Fruit fly (Drosophila melanogaster) whole organism, embryonic: ENCODE data around the gene CG46304.

Source experiments
- ATbp ChIP-seq: fragments of 200-800 bp; sonication (Bioruptor generic); optimal IDR thresholded peaks from 2 replicates; lab custom pipeline; 2017; ENCODE audit warnings: missing biosample characterization, mild to moderate bottlenecking, missing genetic modification characterization, missing genetic modification reagents
- CG1233 ChIP-seq: fragments of 200-800 bp; sonication (Bioruptor generic); optimal IDR thresholded peaks from 4 replicates; lab custom pipeline; 2018; ENCODE audit warnings: missing biosample characterization, mild to moderate bottlenecking, missing genetic modification characterization
- CG12391 ChIP-seq: fragments of 200-800 bp; sonication (Bioruptor generic); optimal IDR thresholded peaks from 3 replicates; lab custom pipeline; 2018; ENCODE audit warnings: missing biosample characterization, mild to moderate bottlenecking, missing genetic modification characterization, moderate library complexity
- CG14860 ChIP-seq: fragments of 200-800 bp; sonication (Bioruptor generic); IDR thresholded peaks from 3 replicates; pipeline ENCODE4 v1.3.6; 2022; ENCODE audit warnings: missing biosample characterization, missing genetic modification characterization; ENCODE audit not compliant: partially characterized antibody
- CG15011 ChIP-seq: fragments of 200-800 bp; sonication (Bioruptor generic); optimal IDR thresholded peaks from 3 replicates; lab custom pipeline; 2018; ENCODE audit warnings: missing biosample characterization, mild to moderate bottlenecking, missing genetic modification characterization
- CG1529 ChIP-seq: fragments of 200-800 bp; sonication (Bioruptor generic); optimal IDR thresholded peaks from 3 replicates; lab custom pipeline; 2018; ENCODE audit warnings: missing biosample characterization, missing genetic modification characterization
- CG1602 ChIP-seq: fragments of 200-800 bp; sonication (Bioruptor generic); optimal IDR thresholded peaks from 3 replicates; lab custom pipeline; 2016; ENCODE audit warnings: missing biosample characterization, missing genetic modification characterization
- CG17359 ChIP-seq: fragments of 200-800 bp; sonication (Bioruptor generic); optimal IDR thresholded peaks from 3 replicates; lab custom pipeline; 2018; ENCODE audit warnings: missing biosample characterization, mild to moderate bottlenecking, missing genetic modification characterization, moderate library complexity
- CG1832 ChIP-seq: fragments of 200-800 bp; sonication (Bioruptor generic); optimal IDR thresholded peaks from 2 replicates; lab custom pipeline; 2017; ENCODE audit warnings: missing biosample characterization, mild to moderate bottlenecking, missing genetic modification characterization, inconsistent platforms
- CG18599 ChIP-seq: fragments of 200-800 bp; sonication (Bioruptor generic); optimal IDR thresholded peaks from 3 replicates; lab custom pipeline; 2017; ENCODE audit warnings: missing biosample characterization, missing genetic modification characterization, mild to moderate bottlenecking, moderate library complexity, missing genetic modification reagents
- CG18764 ChIP-seq: fragments of 200-800 bp; sonication (Bioruptor generic); optimal IDR thresholded peaks from 3 replicates; lab custom pipeline; 2016; ENCODE audit warnings: missing biosample characterization, missing genetic modification characterization
- CG2116 ChIP-seq: fragments of 200-800 bp; sonication (Bioruptor generic); optimal IDR thresholded peaks from 3 replicates; lab custom pipeline; 2018; ENCODE audit warnings: missing biosample characterization, mild to moderate bottlenecking, missing genetic modification characterization
- CG3065 ChIP-seq: fragments of 200-800 bp; sonication (Bioruptor generic); optimal IDR thresholded peaks from 2 replicates; lab custom pipeline; 2016; ENCODE audit warnings: missing biosample characterization, missing genetic modification characterization
- CG31224 ChIP-seq: fragments of 200-800 bp; sonication (Bioruptor generic); IDR thresholded peaks from 2 replicates; pipeline ENCODE4 v1.3.6; 2022; ENCODE audit warnings: missing biosample characterization, missing genetic modification characterization
- CG3407 ChIP-seq: fragments of 200-800 bp; sonication (Bioruptor generic); optimal IDR thresholded peaks from 2 replicates; lab custom pipeline; 2018; ENCODE audit warnings: missing biosample characterization, mild to moderate bottlenecking, missing genetic modification characterization
- CG7839 ChIP-seq: fragments of 200-800 bp; sonication (Bioruptor generic); optimal IDR thresholded peaks from 3 replicates; lab custom pipeline; 2018; ENCODE audit warnings: missing biosample characterization, mild to moderate bottlenecking, missing genetic modification characterization, moderate library complexity
- CG7987 ChIP-seq: fragments of 200-800 bp; sonication (Bioruptor generic); optimal IDR thresholded peaks from 2 replicates; lab custom pipeline; 2018; ENCODE audit warnings: missing biosample characterization, mild to moderate bottlenecking, missing genetic modification characterization, moderate library complexity
- CG8089 ChIP-seq: fragments of 200-800 bp; sonication (Bioruptor generic); optimal IDR thresholded peaks from 3 replicates; lab custom pipeline; 2016; ENCODE audit warnings: missing biosample characterization, missing genetic modification characterization
- CG8290 ChIP-seq, 3 experiments: fragments of 200-800 bp; sonication (Bioruptor generic); optimal IDR thresholded peaks; 2 replicates each; lab custom pipeline; 2016 to 2019; ENCODE audit warnings: missing biosample characterization in 3 of 3, missing genetic modification characterization in 3 of 3, mild to moderate bottlenecking in 2 of 3, moderate library complexity in 1 of 3
- D19A ChIP-seq: fragments of 200-800 bp; optimal IDR thresholded peaks from 3 replicates; lab custom pipeline; 2019; ENCODE audit warnings: missing biosample characterization, mild to moderate bottlenecking, missing genetic modification characterization, moderate library complexity
- Dp ChIP-seq: fragments of 200-800 bp; sonication (Bioruptor generic); optimal IDR thresholded peaks from 2 replicates; lab custom pipeline; 2018; ENCODE audit warnings: missing biosample characterization, mild to moderate bottlenecking, missing genetic modification characterization, moderate library complexity
- HLHmδ ChIP-seq: fragments of 200-800 bp; sonication (Bioruptor generic); optimal IDR thresholded peaks from 2 replicates; lab custom pipeline; 2018; ENCODE audit warnings: missing biosample characterization, mild to moderate bottlenecking, missing genetic modification characterization, moderate library complexity
- MBD-R2 ChIP-seq: fragments of 200-800 bp; sonication (Bioruptor generic); IDR thresholded peaks from 2 replicates; pipeline ENCODE4 v1.3.6; 2022; ENCODE audit warnings: missing biosample characterization, missing genetic modification characterization
- Max ChIP-seq: fragments of 200-800 bp; sonication (Bioruptor generic); optimal IDR thresholded peaks from 2 replicates; lab custom pipeline; 2016; ENCODE audit warnings: missing biosample characterization, mild to moderate bottlenecking, missing genetic modification characterization
- Oli ChIP-seq: fragments of 200-800 bp; sonication (Bioruptor generic); optimal IDR thresholded peaks from 2 replicates; lab custom pipeline; 2018; ENCODE audit warnings: missing biosample characterization, mild to moderate bottlenecking, missing genetic modification characterization, moderate library complexity
- Spps ChIP-seq: fragments of 200-800 bp; sonication (Bioruptor generic); optimal IDR thresholded peaks from 2 replicates; lab custom pipeline; 2018; ENCODE audit warnings: missing biosample characterization, mild to moderate bottlenecking, missing genetic modification characterization
- Sry-δ ChIP-seq: fragments of 200-800 bp; sonication (Bioruptor generic); optimal IDR thresholded peaks from 2 replicates; lab custom pipeline; 2016; ENCODE audit warnings: missing biosample characterization, missing genetic modification characterization
- Stat92E ChIP-seq, 3 experiments: fragments of >200 bp in 2 of 3; fragments of 200-800 bp in 1 of 3; sonication (Bioruptor generic) in 1 of 3; optimal IDR thresholded peaks; 2 replicates each; lab custom pipeline; 2017 to 2019; ENCODE audit warnings: missing biosample characterization in 3 of 3, missing genetic modification characterization in 3 of 3, mild to moderate bottlenecking in 1 of 3, moderate library complexity in 1 of 3
- TFAM ChIP-seq: fragments of 200-800 bp; sonication (Bioruptor generic); optimal IDR thresholded peaks from 2 replicates; lab custom pipeline; 2017; ENCODE audit warnings: missing biosample characterization, missing genetic modification characterization, inconsistent platforms
- Xbp1 ChIP-seq: fragments of 200-800 bp; sonication (Bioruptor generic); optimal IDR thresholded peaks from 3 replicates; lab custom pipeline; 2016; ENCODE audit warnings: missing biosample characterization, mild to moderate bottlenecking, missing genetic modification characterization
- bab2 ChIP-seq: fragments of 200-800 bp; sonication (Bioruptor generic); optimal IDR thresholded peaks from 2 replicates; lab custom pipeline; 2016; ENCODE audit warnings: missing biosample characterization, missing genetic modification characterization
- cwo ChIP-seq: fragments of 200-800 bp; sonication (Bioruptor generic); optimal IDR thresholded peaks from 3 replicates; lab custom pipeline; 2017; ENCODE audit warnings: missing biosample characterization, missing genetic modification characterization, mild to moderate bottlenecking, moderate library complexity, missing genetic modification reagents
- exex ChIP-seq: fragments of 200-800 bp; sonication (Bioruptor generic); optimal IDR thresholded peaks from 4 replicates; lab custom pipeline; 2018; ENCODE audit warnings: missing biosample characterization, mild to moderate bottlenecking, missing genetic modification characterization, moderate library complexity
- fu2 ChIP-seq: fragments of 200-800 bp; sonication (Bioruptor generic); optimal IDR thresholded peaks from 2 replicates; lab custom pipeline; 2016; ENCODE audit warnings: missing biosample characterization, missing genetic modification characterization
- gfzf ChIP-seq: fragments of 200-800 bp; sonication (Bioruptor generic); optimal IDR thresholded peaks from 2 replicates; lab custom pipeline; 2016; ENCODE audit warnings: missing biosample characterization, mild to moderate bottlenecking, missing genetic modification characterization, moderate library complexity
- insv ChIP-seq, 2 experiments: fragments of 200-800 bp; sonication (Bioruptor generic); optimal IDR thresholded peaks; 3 replicates each; lab custom pipeline; 2016 to 2018; ENCODE audit warnings: missing biosample characterization in 2 of 2, missing genetic modification characterization in 2 of 2
- jing ChIP-seq: fragments of 200-800 bp; sonication (Bioruptor generic); optimal IDR thresholded peaks from 2 replicates; lab custom pipeline; 2018; ENCODE audit warnings: missing biosample characterization, mild to moderate bottlenecking, missing genetic modification characterization
- kay ChIP-seq: fragments of 200-800 bp; sonication (Bioruptor generic); optimal IDR thresholded peaks from 2 replicates; lab custom pipeline; 2016; ENCODE audit warnings: missing biosample characterization, missing genetic modification characterization
- lov ChIP-seq, 2 experiments: fragments of 200-800 bp in 1 of 2; fragments of >200 bp in 1 of 2; sonication (Bioruptor generic) in 1 of 2; IDR thresholded peaks in 1 of 2; optimal IDR thresholded peaks in 1 of 2; 2 replicates in 1 of 2; 3 replicates in 1 of 2; pipeline versions ENCODE4 v1.3.6 to Lab custom; 2017 to 2022; ENCODE audit warnings: missing biosample characterization in 1 of 2, missing genetic modification characterization in 1 of 2
- maf-S ChIP-seq: fragments of 200-800 bp; sonication (Bioruptor generic); optimal IDR thresholded peaks from 2 replicates; lab custom pipeline; 2016; ENCODE audit warnings: missing biosample characterization, missing genetic modification characterization
- pan ChIP-seq, 4 experiments: fragments of >200 bp in 3 of 4; fragments of 200-800 bp in 1 of 4; sonication (Bioruptor generic) in 1 of 4; optimal IDR thresholded peaks in 3 of 4; IDR thresholded peaks in 1 of 4; 2 replicates each; pipeline versions ENCODE4 v1.3.6 to Lab custom; 2017 to 2022; ENCODE audit warnings: missing biosample characterization in 2 of 4, missing genetic modification characterization in 2 of 4, mixed read lengths in 1 of 4
- phol ChIP-seq: fragments of 200-800 bp; sonication (Bioruptor generic); optimal IDR thresholded peaks from 3 replicates; lab custom pipeline; 2018; ENCODE audit warnings: missing biosample characterization, mild to moderate bottlenecking, missing genetic modification characterization, moderate library complexity
- salm ChIP-seq: fragments of 200-800 bp; sonication (Bioruptor generic); optimal IDR thresholded peaks from 2 replicates; lab custom pipeline; 2018; ENCODE audit warnings: missing biosample characterization, mild to moderate bottlenecking, missing genetic modification characterization
- sim ChIP-seq: fragments of 200-800 bp; sonication (Bioruptor generic); IDR thresholded peaks from 2 replicates; pipeline ENCODE4 v1.3.6; 2022; ENCODE audit warnings: missing biosample characterization, missing genetic modification characterization
- slbo ChIP-seq: fragments of 200-800 bp; sonication (Bioruptor generic); IDR thresholded peaks from 2 replicates; pipeline ENCODE4 v1.3.6; 2022; ENCODE audit warnings: missing biosample characterization, missing genetic modification characterization
- sob ChIP-seq: fragments of 200-800 bp; sonication (Bioruptor generic); IDR thresholded peaks from 2 replicates; pipeline ENCODE4 v1.3.6; 2022; ENCODE audit warnings: missing biosample characterization, missing genetic modification characterization
- sqz ChIP-seq: fragments of 200-800 bp; sonication (Bioruptor generic); optimal IDR thresholded peaks from 3 replicates; lab custom pipeline; 2018; ENCODE audit warnings: missing biosample characterization, mild to moderate bottlenecking, missing genetic modification characterization

The CG46304 gene

DNA sequence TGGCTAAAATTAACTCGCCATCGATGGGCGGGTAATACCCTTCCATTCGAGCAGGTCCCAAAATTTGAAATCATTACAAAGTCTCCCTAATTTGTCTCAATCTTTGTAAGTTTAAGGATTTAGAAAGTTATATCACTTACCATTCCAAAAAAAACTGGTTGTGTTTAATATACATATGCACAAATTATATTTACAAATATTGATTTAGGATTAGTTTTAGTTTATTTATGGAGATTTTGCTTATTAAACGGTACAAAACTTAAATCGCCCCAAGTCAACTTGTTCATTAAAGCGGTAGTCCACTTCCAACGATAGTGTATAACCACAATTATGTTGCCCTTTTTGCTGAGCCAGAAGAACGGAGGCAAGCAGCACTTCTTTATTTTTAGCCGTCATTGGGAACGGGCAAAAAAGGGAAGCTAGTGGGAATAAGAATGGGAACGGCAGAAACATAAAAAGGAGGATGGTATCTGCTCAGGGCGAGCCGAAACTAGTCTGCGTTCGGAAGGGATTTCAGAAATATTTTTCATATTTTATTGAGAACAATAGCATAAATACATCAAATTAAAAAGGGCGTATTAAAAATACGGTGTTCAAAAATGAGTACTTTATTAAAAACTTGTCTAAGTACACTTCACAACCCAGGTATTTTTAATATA lies 2.1 kb downstream of the CG46304 start (continued):
- no peak for TF ChIP-seq exex (tag; lab: Kevin White, UChicago)
- TF ChIP-seq fu2 (GFP tag; lab: Kevin White, UChicago), result no peak
- peak; percentile 18 for TF ChIP-seq CG18764 (GFP tag; lab: Kevin White, UChicago)
- no peak for TF ChIP-seq sob (GFP tag; lab: Robert Waterston, UW)
- peak; percentile 99 for TF ChIP-seq D19A (tag; lab: Kevin White, UChicago)
- peak; percentile 71 for TF ChIP-seq Spps (tag; lab: Kevin White, UChicago)
- peak; percentile 61 for TF ChIP-seq CG1233 (GFP tag; lab: Kevin White, UChicago)
- peak; percentile 56 for TF ChIP-seq Xbp1 (GFP tag; lab: Kevin White, UChicago)
- TF ChIP-seq CG15011, result no peak
- TF ChIP-seq CG2116 (GFP tag; lab: Kevin White, UChicago), result no peak
- TF ChIP-seq maf-S, result peak; percentile 16
- TF ChIP-seq kay (GFP tag; lab: Kevin White, UChicago), result no peak
- TF ChIP-seq TFAM, result no peak
- peak; percentile 86 for TF ChIP-seq Oli (tag; lab: Kevin White, UChicago)
- no peak for TF ChIP-seq CG8089 (GFP tag; lab: Kevin White, UChicago)
- peak; percentile 75 for TF ChIP-seq CG7839 (tag; lab: Kevin White, UChicago)
- peak; percentile 57 for TF ChIP-seq CG1602 (GFP tag; lab: Kevin White, UChicago)
- TF ChIP-seq CG31224 (GFP tag; lab: Robert Waterston, UW), result peak; percentile 96
- TF ChIP-seq phol (tag; lab: Kevin White, UChicago), result peak; percentile 81
- TF ChIP-seq sim (GFP tag; lab: Robert Waterston, UW), result no peak
- peak; percentile 82 for TF ChIP-seq CG3407
- peak in 1 of 3 experiments; percentile 46 for TF ChIP-seq Stat92E (GFP tag; optimal IDR thresholded peaks at IDR 0.05; lab: Kevin White, UChicago)
- peak; percentile 90 for TF ChIP-seq CG12391 (tag; lab: Kevin White, UChicago)
- no peak for TF ChIP-seq Dp (GFP tag; lab: Kevin White, UChicago)
- no peak for TF ChIP-seq CG3065 (GFP tag; lab: Kevin White, UChicago)
- TF ChIP-seq CG1529 (GFP tag; lab: Kevin White, UChicago), result peak; percentile 87
- TF ChIP-seq MBD-R2, result no peak
- TF ChIP-seq insv (GFP tag; optimal IDR thresholded peaks at IDR 0.05; lab: Kevin White, UChicago), result no peak
- no peak for TF ChIP-seq CG14860 (GFP tag; lab: Robert Waterston, UW)
- TF ChIP-seq CG8290 (GFP tag; optimal IDR thresholded peaks at IDR 0.05; lab: Kevin White, UChicago), result no peak
- TF ChIP-seq CG8290 (tag; optimal IDR thresholded peaks at IDR 0.05; lab: Kevin White, UChicago), result no peak
- TF ChIP-seq Sry-δ, result no peak
- TF ChIP-seq ATbp (GFP tag; lab: Kevin White, UChicago), result peak; percentile 86
- TF ChIP-seq CG1832, result no peak
- peak; percentile 25 for TF ChIP-seq jing (GFP tag; lab: Kevin White, UChicago)
- 0 out of 2 replicates have a peak, but pooled peaks have one; percentile 22 for TF ChIP-seq slbo (GFP tag; lab: Robert Waterston, UW)
- no peak for TF ChIP-seq gfzf
- TF ChIP-seq CG18599 (GFP tag; lab: Kevin White, UChicago), result peak; percentile 50
- no peak for TF ChIP-seq lov (optimal IDR thresholded peaks at IDR 0.05; lab: Kevin White, UChicago)
- TF ChIP-seq lov (GFP tag; IDR thresholded peaks at IDR 0.05; lab: Robert Waterston, UW), result no peak
- TF ChIP-seq Max (GFP tag; lab: Kevin White, UChicago), result no peak
- TF ChIP-seq cwo (GFP tag; lab: Kevin White, UChicago), result peak; percentile 25
- peak; percentile 70 for TF ChIP-seq salm (tag; lab: Kevin White, UChicago)
- TF ChIP-seq CG7987 (GFP tag; lab: Kevin White, UChicago), result peak; percentile 10
- peak; percentile 22 for TF ChIP-seq bab2 (GFP tag; lab: Kevin White, UChicago)
- TF ChIP-seq pan (optimal IDR thresholded peaks at IDR 0.05; lab: Kevin White, UChicago), result no peak
- TF ChIP-seq pan (GFP tag; optimal IDR thresholded peaks at IDR 0.05 in 1 of 2, IDR thresholded peaks at IDR 0.05 in 1 of 2), result peak in 1 of 2 experiments; percentile 36
- peak; percentile 35 for TF ChIP-seq sqz (GFP tag; lab: Kevin White, UChicago)
- TF ChIP-seq HLHmδ (GFP tag; lab: Kevin White, UChicago), result no peak
- TF ChIP-seq CG17359 (tag; lab: Kevin White, UChicago), result peak; percentile 72
